Worm (Caenorhabditis elegans) whole organism, L4/young adult: ENCODE data around the gene T10D4.6.

ENCODE experiments used
- W03F9.2 ChIP-seq: fragments of 150-350 bp; optimal IDR thresholded peaks from 2 replicates; lab custom pipeline; 2014; ENCODE audit warnings: missing biosample characterization, missing genetic modification characterization
- dao-5 ChIP-seq: sonication (generic microtip); optimal IDR thresholded peaks from 2 replicates; lab custom pipeline; 2016; ENCODE audit warnings: missing genotype, missing genetic modification characterization, moderate library complexity, missing compliant biosample characterization
- him-1 ChIP-seq: sonication (generic microtip); optimal IDR thresholded peaks from 2 replicates; lab custom pipeline; 2016; ENCODE audit warnings: missing genotype, missing genetic modification reagents, missing genetic modification characterization, missing compliant biosample characterization

DNA sequence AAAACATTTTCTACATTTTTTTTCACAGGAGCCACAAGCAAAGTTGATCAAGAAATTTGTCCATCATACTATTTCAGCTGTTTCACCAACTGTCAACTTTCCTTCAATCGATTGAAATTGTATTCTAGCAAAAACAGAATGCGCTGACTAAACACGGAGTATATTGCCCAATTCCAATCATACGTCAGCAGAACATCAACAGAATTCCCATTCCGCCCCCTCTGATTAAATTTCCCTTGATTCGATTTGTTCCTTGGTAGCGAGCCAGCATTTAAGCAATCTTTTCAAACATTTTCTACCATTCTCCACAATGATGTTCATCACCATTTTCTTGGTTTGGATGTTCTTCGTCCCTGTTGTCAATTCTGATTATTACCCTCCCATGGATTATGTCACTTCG lies 26.7 kb downstream of the T10D4.6 start, which contains the start of gene T10D4.15:
- TF ChIP-seq dao-5 (tag; lab: Kevin White, UChicago) = no peak
- no peak for TF ChIP-seq him-1
- TF ChIP-seq W03F9.2 = no peak
